Fruit fly (Drosophila melanogaster): ENCODE data around the gene CG13671.

DNA sequence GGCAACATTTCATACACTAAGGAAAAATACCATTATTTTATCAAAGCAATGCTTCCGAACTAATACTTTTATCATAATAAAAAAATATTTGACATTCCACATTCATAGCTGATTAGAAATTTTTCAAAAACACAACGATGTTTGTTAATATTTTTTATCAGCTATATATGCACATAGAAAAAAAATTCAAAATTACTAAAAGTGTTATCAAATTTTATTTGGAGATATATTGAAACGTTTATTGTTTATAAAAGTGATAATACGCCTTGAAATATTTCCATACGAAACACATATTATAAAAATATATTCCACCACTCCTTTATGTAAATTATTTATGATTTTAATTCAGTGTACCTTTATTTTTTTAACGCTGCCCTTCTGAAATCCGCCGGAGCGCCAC, 14.1 kb upstream of the CG13671 start:
- TF ChIP-seq CrebA (GFP tag; optimal IDR thresholded peaks at IDR 0.05; ENCODE audit: borderline replicate concordance) (no peak), Abd-B (GFP tag; optimal IDR thresholded peaks at IDR 0.05) (no peak), h (GFP tag; optimal IDR thresholded peaks at IDR 0.05) (no peak), br (GFP tag; optimal IDR thresholded peaks at IDR 0.05) (no peak), fru (GFP tag; optimal IDR thresholded peaks at IDR 0.05) (no peak), dl (GFP tag; optimal IDR thresholded peaks at IDR 0.05; ENCODE audit: insufficient read depth in 1 of 2, partially characterized antibody in 2 of 2) (no peak), OdsH (GFP tag; optimal IDR thresholded peaks at IDR 0.05) (no peak), lola (GFP tag; optimal IDR thresholded peaks at IDR 0.05) (no peak)

Data from whole organism, wandering third instar larva.